Worm (Caenorhabditis elegans): Measurements from ENCODE around the gene M176.16.

DNA sequence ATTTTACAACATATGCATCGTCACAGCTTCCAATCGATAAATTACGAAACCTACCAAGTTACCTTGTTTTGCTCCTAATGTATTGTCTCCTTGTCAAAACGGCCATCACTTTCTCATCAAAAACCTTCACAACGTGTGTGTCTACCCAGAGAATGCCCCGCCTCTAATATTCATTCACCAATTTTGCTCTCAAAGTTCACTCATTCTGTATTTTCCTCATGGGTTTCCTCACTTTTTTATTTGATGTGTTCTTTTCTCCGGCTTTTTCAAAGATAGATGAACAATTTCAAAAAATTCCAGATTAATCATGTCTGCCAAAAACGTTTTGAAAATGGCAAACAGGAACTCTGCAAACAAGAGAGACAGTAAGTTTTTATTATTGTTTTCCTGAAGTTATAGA lies 33.1 kb upstream of the M176.16 start, which contains the start of gene C06C3.7:
- TF ChIP-seq pes-1 (GFP tag; IDR thresholded peaks at IDR 0.05) (no peak), scrt-1 (GFP tag; IDR thresholded peaks at IDR 0.05) (no peak), hnd-1 (tag; optimal IDR thresholded peaks at IDR 0.05) (no peak), hmg-4 (GFP tag; optimal IDR thresholded peaks at IDR 0.05) (no peak), ama-1 (optimal IDR thresholded peaks at IDR 0.05) (no peak), F13C5.2 (tag; optimal IDR thresholded peaks at IDR 0.05) (no peak), flt-1 (GFP tag; IDR thresholded peaks at IDR 0.05) (no peak), tbx-11 (GFP tag; IDR thresholded peaks at IDR 0.05) (no peak), tbx-37 (GFP tag; conservative IDR thresholded peaks at IDR 0.05) (no peak), aly-1 (tag; optimal IDR thresholded peaks at IDR 0.05) (no peak), tra-4 (tag; optimal IDR thresholded peaks at IDR 0.05) (no peak), ceh-13 (GFP tag; optimal IDR thresholded peaks at IDR 0.05) (no peak)

Measured in whole organism, early embryonic.